Worm (Caenorhabditis elegans): ENCODE data around the gene Y55F3C.17.

DNA sequence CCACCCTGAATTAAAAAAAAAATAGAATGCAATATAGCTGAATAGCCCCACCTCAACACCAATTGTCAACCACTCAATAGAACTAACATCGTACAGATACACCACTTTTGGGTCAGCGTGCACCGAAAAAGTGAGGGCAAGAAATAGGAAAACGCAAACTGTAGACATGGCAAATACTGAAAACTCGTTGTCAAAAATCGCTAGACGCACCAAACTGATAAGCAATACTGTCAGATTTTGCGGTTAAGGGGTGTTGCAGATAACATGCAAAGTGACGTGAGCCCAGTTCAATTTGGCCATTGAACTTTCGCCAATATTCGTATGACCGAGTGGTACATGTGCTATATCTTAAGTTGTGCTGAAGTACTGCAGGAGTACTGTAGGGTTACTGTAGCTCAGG lies 24.9 kb downstream of the Y55F3C.17 start, which contains the start of gene K11H12.3:
- TF ChIP-seq ztf-11 (tag; optimal IDR thresholded peaks at IDR 0.05) (no peak), skn-1 (tag; optimal IDR thresholded peaks at IDR 0.05) (no peak), aly-2 (tag; optimal IDR thresholded peaks at IDR 0.05) (no peak), ZK546.5 (tag; optimal IDR thresholded peaks at IDR 0.05) (no peak), nhr-23 (tag; optimal IDR thresholded peaks at IDR 0.05) (no peak), snpc-4 (tag; optimal IDR thresholded peaks at IDR 0.05) (no peak), ztf-4 (tag; optimal IDR thresholded peaks at IDR 0.05) (no peak)
